Worm (Caenorhabditis elegans): ENCODE measurements around the gene metl-6.
A peak's percentile ranks its signal among the peaks of the same experiment; 100 is the strongest.

The metl-6 gene

DNA sequence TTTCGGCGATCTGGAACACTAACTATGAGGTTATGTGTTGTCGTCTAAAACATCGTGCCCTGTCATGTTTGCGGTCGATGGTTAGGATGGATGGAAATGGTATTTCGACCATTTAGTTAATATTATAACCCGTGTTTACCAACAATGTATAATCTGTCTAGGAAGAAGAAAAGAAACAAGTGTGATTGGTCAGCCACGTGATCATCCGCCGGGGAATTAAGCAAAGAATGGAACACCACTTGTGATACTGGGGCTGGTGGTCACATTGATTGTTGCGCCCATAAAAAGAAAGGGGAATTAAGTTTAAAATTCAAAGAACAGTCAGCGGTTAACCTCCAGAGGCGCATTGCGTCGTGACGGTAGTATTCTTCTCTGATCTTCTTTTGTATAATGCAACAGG is 45.9 kb downstream of the metl-6 start:
- peak; percentile 48 for TF ChIP-seq crh-2 (tag; optimal IDR thresholded peaks at IDR 0.05)
- no peak for TF ChIP-seq peb-1 (tag; optimal IDR thresholded peaks at IDR 0.05)
- peak; percentile 36 for TF ChIP-seq nhr-129 (tag; optimal IDR thresholded peaks at IDR 0.05)
- peak; percentile 54 for TF ChIP-seq sma-3 (GFP tag; optimal IDR thresholded peaks at IDR 0.05)
- peak in 1 of 2 experiments; percentile 15 for TF ChIP-seq lsy-2 (tag; optimal IDR thresholded peaks at IDR 0.05)
- no peak for TF ChIP-seq lin-39 (tag; optimal IDR thresholded peaks at IDR 0.05)
- TF ChIP-seq sma-9 (GFP tag; optimal IDR thresholded peaks at IDR 0.05), result peak; percentile 86
- TF ChIP-seq sma-9 (tag; optimal IDR thresholded peaks at IDR 0.05), result no peak
- peak; percentile 85 for TF ChIP-seq nhr-25 (tag; optimal IDR thresholded peaks at IDR 0.05)
- TF ChIP-seq nhr-6 (tag; optimal IDR thresholded peaks at IDR 0.05), result peak; percentile 53
- peak; percentile 29 for TF ChIP-seq nhr-21 (tag; optimal IDR thresholded peaks at IDR 0.05)
- no peak for TF ChIP-seq snpc-4 (tag; optimal IDR thresholded peaks at IDR 0.05)

ce11 chrIII:3874895-3875294 is 46.6 kb downstream of the metl-6 start:
- peak; percentile 33 for TF ChIP-seq sma-9 (GFP tag; optimal IDR thresholded peaks at IDR 0.05)
- no peak for TF ChIP-seq sma-9 (tag; optimal IDR thresholded peaks at IDR 0.05)
- no peak for TF ChIP-seq unc-39 (tag; optimal IDR thresholded peaks at IDR 0.05)
- peak; percentile 79 for TF ChIP-seq crh-2 (tag; optimal IDR thresholded peaks at IDR 0.05)
- TF ChIP-seq fos-1 (tag; optimal IDR thresholded peaks at IDR 0.05), result no peak

DNA sequence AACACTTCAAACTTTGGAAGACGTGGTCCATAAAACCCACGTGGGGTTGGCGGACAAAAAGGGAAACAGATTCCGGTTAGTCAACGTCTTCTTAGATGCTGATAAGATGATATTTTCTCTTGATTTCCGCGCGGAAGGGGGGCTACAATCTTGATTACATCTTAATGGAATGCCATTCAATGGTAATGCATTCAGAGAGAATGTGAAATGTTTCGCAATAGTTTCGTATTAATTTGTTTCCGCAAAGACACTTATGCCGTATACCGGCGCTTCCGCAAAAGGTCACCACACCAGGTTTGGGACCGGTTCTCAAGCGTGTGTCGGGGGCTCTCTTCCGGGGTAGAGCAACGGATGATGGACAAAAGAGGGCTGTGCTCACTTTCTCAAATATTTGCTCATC is 47.0 kb downstream of the metl-6 start:
- TF ChIP-seq nhr-10 (tag; optimal IDR thresholded peaks at IDR 0.05) (no peak), nhr-129 (tag; optimal IDR thresholded peaks at IDR 0.05) (peak; percentile 53), unc-55 (GFP tag; optimal IDR thresholded peaks at IDR 0.05) (no peak), elt-1 (tag; optimal IDR thresholded peaks at IDR 0.05) (no peak), nhr-237 (tag; optimal IDR thresholded peaks at IDR 0.05) (no peak)

ce11 chrIII:3873424-3873823 is 48.1 kb downstream of the metl-6 start:
- peak; percentile 58 for TF ChIP-seq F13H6.1 (tag; optimal IDR thresholded peaks at IDR 0.05)
- peak; percentile 62 for TF ChIP-seq nhr-129 (tag; optimal IDR thresholded peaks at IDR 0.05)
- no peak for TF ChIP-seq lin-39 (tag; optimal IDR thresholded peaks at IDR 0.05)
- TF ChIP-seq alr-1 (tag; optimal IDR thresholded peaks at IDR 0.05), result no peak
- peak; percentile 10 to 24 for TF ChIP-seq lsy-2 (tag; optimal IDR thresholded peaks at IDR 0.05)
- peak; percentile 29 for TF ChIP-seq sma-9 (GFP tag; optimal IDR thresholded peaks at IDR 0.05)
- TF ChIP-seq sma-9 (tag; optimal IDR thresholded peaks at IDR 0.05), result no peak
- peak; percentile 54 for TF ChIP-seq fos-1 (tag; optimal IDR thresholded peaks at IDR 0.05)
- 0 out of 2 replicates have a peak, but pooled peaks have one; percentile 70 for TF ChIP-seq ztf-1 (GFP tag; conservative IDR thresholded peaks at IDR 0.05)

- TF ChIP-seq mab-5 (tag; optimal IDR thresholded peaks at IDR 0.05) (no peak), nhr-11 (tag; optimal IDR thresholded peaks at IDR 0.05) (no peak), R02D3.7 (tag; optimal IDR thresholded peaks at IDR 0.05) (no peak), C34F6.9 (tag; optimal IDR thresholded peaks at IDR 0.05) (no peak), ztf-11 (tag; optimal IDR thresholded peaks at IDR 0.05) (no peak), fos-1 (tag; optimal IDR thresholded peaks at IDR 0.05) (no peak), nhr-12 (tag; optimal IDR thresholded peaks at IDR 0.05) (no peak), aly-2 (tag; optimal IDR thresholded peaks at IDR 0.05) (no peak), nhr-25 (tag; optimal IDR thresholded peaks at IDR 0.05) (no peak), lin-13 (GFP tag; optimal IDR thresholded peaks at IDR 0.05) (no peak), sma-3 (GFP tag; optimal IDR thresholded peaks at IDR 0.05) (no peak), egl-27 (tag; optimal IDR thresholded peaks at IDR 0.05) (no peak), nhr-77 (tag; optimal IDR thresholded peaks at IDR 0.05) (no peak), ceh-82 (tag; optimal IDR thresholded peaks at IDR 0.05) (no peak), elt-3 (tag; optimal IDR thresholded peaks at IDR 0.05) (no peak), mbf-1 (tag; optimal IDR thresholded peaks at IDR 0.05) (no peak), F13H6.1 (tag; optimal IDR thresholded peaks at IDR 0.05) (no peak)
Observed at ce11 chrIII:3872978-3873377, 48.5 kb downstream of the metl-6 start.
